Fruit fly (Drosophila melanogaster) whole organism, embryonic: ENCODE data around the gene CG14339.

Experiments used
- Aef1 ChIP-seq: fragments of 200-800 bp; sonication (Bioruptor generic); IDR thresholded peaks from 3 replicates; pipeline ENCODE4 v1.3.6; 2022; ENCODE audit warnings: missing biosample characterization, missing genetic modification characterization
- B-H1 ChIP-seq: fragments of 200-800 bp; sonication (Bioruptor generic); IDR thresholded peaks from 3 replicates; pipeline ENCODE4 v1.3.6; 2022; ENCODE audit warnings: missing biosample characterization, missing genetic modification characterization
- Bteb2 ChIP-seq: fragments of 200-800 bp; sonication (Bioruptor generic); optimal IDR thresholded peaks from 2 replicates; lab custom pipeline; 2016; ENCODE audit warnings: missing biosample characterization, missing genetic modification characterization
- CG10462 ChIP-seq: fragments of 200-800 bp; sonication (Bioruptor generic); optimal IDR thresholded peaks from 2 replicates; lab custom pipeline; 2016; ENCODE audit warnings: missing biosample characterization, missing genetic modification characterization
- CG11723 ChIP-seq: fragments of 200-800 bp; sonication (Bioruptor generic); optimal IDR thresholded peaks from 2 replicates; lab custom pipeline; 2017; ENCODE audit warnings: missing biosample characterization, mild to moderate bottlenecking, missing genetic modification characterization
- CG13123 ChIP-seq: fragments of 200-800 bp; sonication (Bioruptor generic); optimal IDR thresholded peaks from 2 replicates; lab custom pipeline; 2016; ENCODE audit warnings: missing biosample characterization, missing genetic modification characterization
- CG13296 ChIP-seq: fragments of 200-800 bp; sonication (Bioruptor generic); optimal IDR thresholded peaks from 3 replicates; lab custom pipeline; 2018; ENCODE audit warnings: missing biosample characterization, mild to moderate bottlenecking, missing genetic modification characterization
- CG13424 ChIP-seq: fragments of 200-800 bp; sonication (Bioruptor generic); optimal IDR thresholded peaks from 2 replicates; lab custom pipeline; 2019; ENCODE audit warnings: missing biosample characterization, mild to moderate bottlenecking, missing genetic modification characterization, moderate library complexity
- CG15696 ChIP-seq: fragments of 200-800 bp; sonication (Bioruptor generic); optimal IDR thresholded peaks from 2 replicates; lab custom pipeline; 2019; ENCODE audit warnings: missing biosample characterization, mild to moderate bottlenecking, missing genetic modification characterization, moderate library complexity
- CG17361 ChIP-seq: fragments of 200-800 bp; sonication (Bioruptor generic); IDR thresholded peaks from 3 replicates; pipeline ENCODE4 v1.3.6; 2022; ENCODE audit warnings: missing biosample characterization, missing genetic modification characterization
- CG17568 ChIP-seq: fragments of 200-800 bp; sonication (Bioruptor generic); optimal IDR thresholded peaks from 2 replicates; lab custom pipeline; 2018; ENCODE audit warnings: missing biosample characterization, mild to moderate bottlenecking, missing genetic modification characterization, moderate library complexity
- CG18262 ChIP-seq: fragments of 200-800 bp; optimal IDR thresholded peaks from 3 replicates; lab custom pipeline; 2019; ENCODE audit warnings: missing biosample characterization, mild to moderate bottlenecking, missing genetic modification characterization, moderate library complexity
- CG18599 ChIP-seq: fragments of 200-800 bp; sonication (Bioruptor generic); optimal IDR thresholded peaks from 3 replicates; lab custom pipeline; 2017; ENCODE audit warnings: missing biosample characterization, missing genetic modification characterization, mild to moderate bottlenecking, moderate library complexity, missing genetic modification reagents
- CG30431 ChIP-seq: fragments of 200-800 bp; sonication (Bioruptor generic); optimal IDR thresholded peaks from 2 replicates; lab custom pipeline; 2017; ENCODE audit warnings: missing biosample characterization, missing genetic modification characterization
- CG31441 ChIP-seq: fragments of 200-800 bp; sonication (Bioruptor generic); IDR thresholded peaks from 2 replicates; pipeline ENCODE4 v1.3.6; 2022; ENCODE audit warnings: missing biosample characterization, missing genetic modification characterization
- CG4854 ChIP-seq: fragments of 200-800 bp; sonication (Bioruptor generic); optimal IDR thresholded peaks from 2 replicates; lab custom pipeline; 2016; ENCODE audit warnings: missing biosample characterization, missing genetic modification characterization, inconsistent platforms
- CG6254 ChIP-seq: fragments of 200-800 bp; sonication (Bioruptor generic); optimal IDR thresholded peaks from 3 replicates; lab custom pipeline; 2017; ENCODE audit warnings: mild to moderate bottlenecking, missing biosample characterization, missing genetic modification reagents, missing genetic modification characterization
- CG7357 ChIP-seq: fragments of 200-800 bp; sonication (Bioruptor generic); IDR thresholded peaks from 3 replicates; pipeline ENCODE4 v1.3.6; 2022; ENCODE audit warnings: missing biosample characterization, missing genetic modification characterization
- CG8290 ChIP-seq, 3 experiments: fragments of 200-800 bp; sonication (Bioruptor generic); optimal IDR thresholded peaks; 2 replicates each; lab custom pipeline; 2016 to 2019; ENCODE audit warnings: missing biosample characterization in 3 of 3, missing genetic modification characterization in 3 of 3, mild to moderate bottlenecking in 2 of 3, moderate library complexity in 1 of 3
- Camta ChIP-seq: fragments of 200-800 bp; sonication (Bioruptor generic); optimal IDR thresholded peaks from 2 replicates; lab custom pipeline; 2016; ENCODE audit warnings: missing biosample characterization, missing genetic modification characterization
- Chrac-16 ChIP-seq: fragments of 200-800 bp; sonication (Bioruptor generic); optimal IDR thresholded peaks from 3 replicates; lab custom pipeline; 2016; ENCODE audit warnings: missing biosample characterization, missing genetic modification characterization
- CoRest ChIP-seq: fragments of 200-800 bp; sonication (Bioruptor generic); optimal IDR thresholded peaks from 3 replicates; lab custom pipeline; 2018; ENCODE audit warnings: missing biosample characterization, mild to moderate bottlenecking, missing genetic modification characterization, moderate library complexity
- E2f1 ChIP-seq: fragments of 200-800 bp; sonication (Bioruptor generic); IDR thresholded peaks from 2 replicates; pipeline ENCODE4 v1.3.6; 2022; ENCODE audit warnings: missing biosample characterization, missing genetic modification characterization
- Fer2 ChIP-seq: fragments of 200-800 bp; sonication (Bioruptor generic); optimal IDR thresholded peaks from 2 replicates; lab custom pipeline; 2018; ENCODE audit warnings: missing biosample characterization, mild to moderate bottlenecking, missing genetic modification characterization, moderate library complexity
- Fer3 ChIP-seq: fragments of 200-800 bp; sonication (Bioruptor generic); optimal IDR thresholded peaks from 2 replicates; lab custom pipeline; 2018; ENCODE audit warnings: missing biosample characterization, mild to moderate bottlenecking, missing genetic modification characterization, moderate library complexity
- Meics ChIP-seq: fragments of 200-800 bp; sonication (Bioruptor generic); optimal IDR thresholded peaks from 2 replicates; lab custom pipeline; 2017; ENCODE audit warnings: missing biosample characterization, mild to moderate bottlenecking, missing genetic modification characterization
- Mrtf ChIP-seq: fragments of 200-800 bp; sonication (Bioruptor generic); IDR thresholded peaks from 3 replicates; pipeline ENCODE4 v1.3.6; 2022; ENCODE audit warnings: missing biosample characterization, missing genetic modification characterization
- Nf-YB ChIP-seq: fragments of 200-800 bp; sonication (Bioruptor generic); optimal IDR thresholded peaks from 3 replicates; lab custom pipeline; 2019; ENCODE audit warnings: missing biosample characterization, mild to moderate bottlenecking, missing genetic modification characterization, moderate library complexity
- Nf-YC ChIP-seq: fragments of 200-800 bp; optimal IDR thresholded peaks from 3 replicates; lab custom pipeline; 2019; ENCODE audit warnings: missing biosample characterization, mild to moderate bottlenecking, missing genetic modification characterization, moderate library complexity
- PHDP ChIP-seq: fragments of 200-800 bp; sonication (Bioruptor generic); optimal IDR thresholded peaks from 3 replicates; lab custom pipeline; 2018; ENCODE audit warnings: missing biosample characterization, mild to moderate bottlenecking, missing genetic modification characterization, moderate library complexity
- ac ChIP-seq: fragments of 200-800 bp; sonication (Bioruptor generic); optimal IDR thresholded peaks from 3 replicates; lab custom pipeline; 2017; ENCODE audit warnings: missing biosample characterization, mild to moderate bottlenecking, missing genetic modification characterization
- dmrt11E ChIP-seq: fragments of 200-800 bp; sonication (Bioruptor generic); optimal IDR thresholded peaks from 3 replicates; lab custom pipeline; 2018; ENCODE audit warnings: missing biosample characterization, mild to moderate bottlenecking, missing genetic modification characterization, moderate library complexity
- dysf ChIP-seq: fragments of 200-800 bp; sonication (Bioruptor generic); IDR thresholded peaks from 3 replicates; pipeline ENCODE4 v1.3.6; 2022; ENCODE audit warnings: missing biosample characterization, missing genetic modification characterization
- fd102C ChIP-seq: fragments of 200-800 bp; sonication (Bioruptor generic); optimal IDR thresholded peaks from 2 replicates; lab custom pipeline; 2018; ENCODE audit warnings: missing biosample characterization, mild to moderate bottlenecking, missing genetic modification characterization, moderate library complexity
- gsb-n ChIP-seq: fragments of 200-800 bp; sonication (Bioruptor generic); optimal IDR thresholded peaks from 3 replicates; lab custom pipeline; 2018; ENCODE audit warnings: missing biosample characterization, mild to moderate bottlenecking, missing genetic modification characterization
- lola ChIP-seq, 3 experiments: fragments of >200 bp in 2 of 3; fragments of 200-800 bp in 1 of 3; sonication (Bioruptor generic) in 1 of 3; optimal IDR thresholded peaks; 2 replicates each; lab custom pipeline; 2017 to 2019; ENCODE audit warnings: missing biosample characterization in 3 of 3, missing genetic modification characterization in 3 of 3, mild to moderate bottlenecking in 1 of 3, moderate library complexity in 1 of 3
- nmo ChIP-seq: fragments of 200-800 bp; sonication (Bioruptor generic); optimal IDR thresholded peaks from 2 replicates; lab custom pipeline; 2018; ENCODE audit warnings: missing biosample characterization, mild to moderate bottlenecking, missing genetic modification characterization, moderate library complexity
- odd ChIP-seq: fragments of 200-800 bp; sonication (Bioruptor generic); optimal IDR thresholded peaks from 2 replicates; lab custom pipeline; 2017; ENCODE audit warnings: missing biosample characterization, mild to moderate bottlenecking, missing genetic modification characterization
- onecut ChIP-seq: fragments of 200-800 bp; sonication (Bioruptor generic); IDR thresholded peaks from 2 replicates; pipeline ENCODE4 v1.3.6; 2022; ENCODE audit warnings: missing biosample characterization, missing genetic modification characterization
- psq ChIP-seq: fragments of 200-800 bp; sonication (Bioruptor generic); optimal IDR thresholded peaks from 2 replicates; lab custom pipeline; 2017; ENCODE audit warnings: missing biosample characterization, missing genetic modification characterization
- scrt ChIP-seq: fragments of 200-800 bp; sonication (Bioruptor generic); optimal IDR thresholded peaks from 2 replicates; lab custom pipeline; 2018; ENCODE audit warnings: missing biosample characterization, mild to moderate bottlenecking, missing genetic modification characterization, moderate library complexity
- sd ChIP-seq: fragments of 200-800 bp; sonication (Bioruptor generic); optimal IDR thresholded peaks from 3 replicates; lab custom pipeline; 2018; ENCODE audit warnings: missing biosample characterization, mild to moderate bottlenecking, missing genetic modification characterization, moderate library complexity
- sens ChIP-seq: fragments of 200-800 bp; sonication (Bioruptor generic); peaks from one replicate; lab custom pipeline; 2016; ENCODE audit warnings: missing biosample characterization, missing genetic modification characterization
- twi ChIP-seq: fragments of 200-800 bp; optimal IDR thresholded peaks from 2 replicates; lab custom pipeline; 2019; ENCODE audit warnings: missing biosample characterization, mild to moderate bottlenecking, missing genetic modification characterization, moderate library complexity
- tx ChIP-seq: fragments of 200-800 bp; sonication (Bioruptor generic); optimal IDR thresholded peaks from 2 replicates; lab custom pipeline; 2016; ENCODE audit warnings: missing biosample characterization, missing genetic modification characterization
- unpg ChIP-seq: fragments of 200-800 bp; sonication (Bioruptor generic); optimal IDR thresholded peaks from 3 replicates; lab custom pipeline; 2018; ENCODE audit warnings: missing biosample characterization, mild to moderate bottlenecking, missing genetic modification characterization, moderate library complexity
- zfh1 ChIP-seq: fragments of 200-800 bp; sonication (Bioruptor generic); IDR thresholded peaks from 3 replicates; pipeline ENCODE4 v1.3.6; 2022; ENCODE audit warnings: missing biosample characterization, missing genetic modification characterization

The CG14339 gene

dm6 chr2L:1062473-1063363, 45.6 kb upstream of the CG14339 start (continued):
- TF ChIP-seq Mrtf (no peak), CG13424 (tag; lab: Kevin White, UChicago) (peak; percentile 8), CG31441 (peak; percentile 76), PHDP (tag; lab: Kevin White, UChicago) (peak; percentile 30), Bteb2 (GFP tag; lab: Kevin White, UChicago) (no peak), CG17361 (GFP tag; lab: Robert Waterston, UW) (peak; percentile 76), CG18262 (tag; lab: Kevin White, UChicago) (peak; percentile 84), sens (GFP tag; lab: Kevin White, UChicago) (peak; percentile 89), sd (tag; lab: Kevin White, UChicago) (peak; percentile 89), fd102C (GFP tag; lab: Kevin White, UChicago) (peak; percentile 39), CG15696 (peak; percentile 81), psq (no peak), CG11723 (peak; percentile 24), CG18599 (GFP tag; lab: Kevin White, UChicago) (peak; percentile 49), E2f1 (peak; percentile 32; the same call in 1 of the 2 replicates), Camta (GFP tag; lab: Kevin White, UChicago) (peak; percentile 34), CG10462 (GFP tag; lab: Kevin White, UChicago) (peak; percentile 4), CG13296 (GFP tag; lab: Kevin White, UChicago) (no peak), scrt (GFP tag; lab: Kevin White, UChicago) (no peak), nmo (GFP tag; lab: Kevin White, UChicago) (peak; percentile 60), Nf-YC (tag; lab: Kevin White, UChicago) (no peak), CG17568 (GFP tag; lab: Kevin White, UChicago) (no peak), zfh1 (GFP tag; lab: Robert Waterston, UW) (peak; percentile 37; the same call in 1 of the 3 replicates), dysf (GFP tag; lab: Robert Waterston, UW) (0 out of 3 replicates have a peak, but pooled peaks have one; percentile 12), CG30431 (peak; percentile 62), CoRest (tag; lab: Kevin White, UChicago) (peak; percentile 56), CG4854 (GFP tag; lab: Kevin White, UChicago) (no peak), twi (peak; percentile 94), B-H1 (GFP tag; lab: Robert Waterston, UW) (no peak), CG7357 (GFP tag; lab: Robert Waterston, UW) (peak; percentile 8; the same call in 1 of the 3 replicates), CG8290 (GFP tag; optimal IDR thresholded peaks at IDR 0.05; lab: Kevin White, UChicago) (peak; percentile 6), CG8290 (tag; optimal IDR thresholded peaks at IDR 0.05; lab: Kevin White, UChicago) (no peak), Fer2 (no peak), Nf-YB (GFP tag; lab: Kevin White, UChicago) (peak; percentile 12), CG6254 (GFP tag; lab: Kevin White, UChicago) (peak; percentile 43), tx (GFP tag; lab: Kevin White, UChicago) (no peak), Fer3 (no peak), Meics (GFP tag; lab: Kevin White, UChicago) (peak; percentile 16), odd (GFP tag; lab: Kevin White, UChicago) (peak; percentile 29), gsb-n (peak; percentile 20), Aef1 (GFP tag; lab: Robert Waterston, UW) (no peak), Chrac-16 (peak; percentile 43), lola (GFP tag; optimal IDR thresholded peaks at IDR 0.05; lab: Kevin White, UChicago) (peak in 1 of 3 experiments; percentile 88), ac (peak; percentile 87), dmrt11E (peak; percentile 92), CG13123 (no peak), onecut (peak; percentile 50), unpg (GFP tag; lab: Kevin White, UChicago) (peak; percentile 59)
